Fruit fly (Drosophila melanogaster) whole organism, embryonic: ENCODE results near the gene CG8312.

Experiments used
- CG10267 ChIP-seq: fragments of 200-800 bp; sonication (Bioruptor generic); optimal IDR thresholded peaks from 2 replicates; lab custom pipeline; 2018; ENCODE audit warnings: missing biosample characterization, mild to moderate bottlenecking, missing genetic modification characterization, moderate library complexity
- CG10959 ChIP-seq: fragments of 200-800 bp; sonication (Bioruptor generic); IDR thresholded peaks from 2 replicates; pipeline ENCODE4 v1.3.6; 2022; ENCODE audit warnings: missing biosample characterization, missing genetic modification characterization
- CG12236 ChIP-seq: fragments of 200-800 bp; sonication (Bioruptor generic); optimal IDR thresholded peaks from 2 replicates; lab custom pipeline; 2016; ENCODE audit warnings: missing biosample characterization, missing genetic modification characterization
- CG12744 ChIP-seq: fragments of 200-800 bp; sonication (Bioruptor generic); optimal IDR thresholded peaks from 2 replicates; lab custom pipeline; 2016; ENCODE audit warnings: missing biosample characterization, missing genetic modification characterization
- CG13123 ChIP-seq: fragments of 200-800 bp; sonication (Bioruptor generic); optimal IDR thresholded peaks from 2 replicates; lab custom pipeline; 2016; ENCODE audit warnings: missing biosample characterization, missing genetic modification characterization
- CG13775 ChIP-seq: fragments of 200-800 bp; sonication (Bioruptor generic); optimal IDR thresholded peaks from 3 replicates; lab custom pipeline; 2017; ENCODE audit warnings: missing biosample characterization, mild to moderate bottlenecking, missing genetic modification characterization
- CG1603 ChIP-seq: fragments of 200-800 bp; sonication (Bioruptor generic); optimal IDR thresholded peaks from 2 replicates; lab custom pipeline; 2019; ENCODE audit warnings: missing biosample characterization, mild to moderate bottlenecking, missing genetic modification characterization, moderate library complexity
- CG2116 ChIP-seq: fragments of 200-800 bp; sonication (Bioruptor generic); optimal IDR thresholded peaks from 3 replicates; lab custom pipeline; 2018; ENCODE audit warnings: missing biosample characterization, mild to moderate bottlenecking, missing genetic modification characterization
- CG2129 ChIP-seq: fragments of 200-800 bp; sonication (Bioruptor generic); IDR thresholded peaks from 2 replicates; pipeline ENCODE4 v1.3.6; 2022; ENCODE audit warnings: missing biosample characterization, missing genetic modification characterization; ENCODE audit not compliant: partially characterized antibody
- CG2202 ChIP-seq: fragments of 200-800 bp; sonication (Bioruptor generic); optimal IDR thresholded peaks from 2 replicates; lab custom pipeline; 2018; ENCODE audit warnings: missing biosample characterization, mild to moderate bottlenecking, missing genetic modification characterization
- CG33213 ChIP-seq: fragments of 200-800 bp; sonication (Bioruptor generic); optimal IDR thresholded peaks from 3 replicates; lab custom pipeline; 2016; ENCODE audit warnings: missing biosample characterization, missing genetic modification characterization
- CG4404 ChIP-seq: fragments of 200-800 bp; sonication (Bioruptor generic); IDR thresholded peaks from 2 replicates; pipeline ENCODE4 v1.3.6; 2022; ENCODE audit warnings: missing biosample characterization, missing genetic modification characterization
- CG4730 ChIP-seq: fragments of 200-800 bp; sonication (Bioruptor generic); IDR thresholded peaks from 2 replicates; pipeline ENCODE4 v1.3.6; 2022; ENCODE audit warnings: missing biosample characterization, missing genetic modification characterization
- CG5180 ChIP-seq: fragments of 200-800 bp; sonication (Bioruptor generic); optimal IDR thresholded peaks from 3 replicates; lab custom pipeline; 2017; ENCODE audit warnings: missing biosample characterization, missing genetic modification characterization, mild to moderate bottlenecking, moderate library complexity, missing genetic modification reagents
- CG5245 ChIP-seq: fragments of 200-800 bp; sonication (Bioruptor generic); optimal IDR thresholded peaks from 3 replicates; lab custom pipeline; 2016; ENCODE audit warnings: missing biosample characterization, missing genetic modification characterization
- CG5953 ChIP-seq: fragments of 200-800 bp; sonication (Bioruptor generic); IDR thresholded peaks from 2 replicates; pipeline ENCODE4 v1.3.6; 2022; ENCODE audit warnings: missing biosample characterization, missing genetic modification characterization
- CG6813 ChIP-seq: fragments of 200-800 bp; sonication (Bioruptor generic); optimal IDR thresholded peaks from 2 replicates; lab custom pipeline; 2017; ENCODE audit warnings: missing biosample characterization, missing genetic modification characterization, mild to moderate bottlenecking, moderate library complexity, missing genetic modification reagents
- CG7839 ChIP-seq: fragments of 200-800 bp; sonication (Bioruptor generic); optimal IDR thresholded peaks from 3 replicates; lab custom pipeline; 2018; ENCODE audit warnings: missing biosample characterization, mild to moderate bottlenecking, missing genetic modification characterization, moderate library complexity
- Deaf1 ChIP-seq: fragments of 200-800 bp; optimal IDR thresholded peaks from 3 replicates; lab custom pipeline; 2019; ENCODE audit warnings: missing biosample characterization, mild to moderate bottlenecking, missing genetic modification characterization, moderate library complexity
- Doc3 ChIP-seq: fragments of 200-800 bp; sonication (Bioruptor generic); IDR thresholded peaks from 3 replicates; pipeline ENCODE4 v1.3.6; 2022; ENCODE audit warnings: missing biosample characterization, missing genetic modification characterization; ENCODE audit not compliant: partially characterized antibody
- Dp ChIP-seq: fragments of 200-800 bp; sonication (Bioruptor generic); optimal IDR thresholded peaks from 2 replicates; lab custom pipeline; 2018; ENCODE audit warnings: missing biosample characterization, mild to moderate bottlenecking, missing genetic modification characterization, moderate library complexity
- Eip74EF ChIP-seq, 2 experiments: fragments of 200-800 bp in 1 of 2; fragments of >200 bp in 1 of 2; sonication (Bioruptor generic) in 1 of 2; optimal IDR thresholded peaks; 2 replicates each; lab custom pipeline; 2017 to 2019; ENCODE audit warnings: missing biosample characterization in 2 of 2, missing genetic modification characterization in 2 of 2, mild to moderate bottlenecking in 1 of 2, moderate library complexity in 1 of 2
- HLH54F ChIP-seq: fragments of 200-800 bp; sonication (Bioruptor generic); optimal IDR thresholded peaks from 3 replicates; lab custom pipeline; 2016; ENCODE audit warnings: missing biosample characterization, missing genetic modification characterization
- Kr ChIP-seq: fragments of 200-800 bp; sonication (Bioruptor generic); optimal IDR thresholded peaks from 2 replicates; lab custom pipeline; 2017; ENCODE audit warnings: missing biosample characterization, mild to moderate bottlenecking, missing genetic modification characterization
- MBD-R2 ChIP-seq: fragments of 200-800 bp; sonication (Bioruptor generic); IDR thresholded peaks from 2 replicates; pipeline ENCODE4 v1.3.6; 2022; ENCODE audit warnings: missing biosample characterization, missing genetic modification characterization
- Mad ChIP-seq: fragments of 200-800 bp; sonication (Bioruptor generic); optimal IDR thresholded peaks from 2 replicates; lab custom pipeline; 2016; ENCODE audit warnings: missing biosample characterization, missing genetic modification characterization
- Max ChIP-seq: fragments of 200-800 bp; sonication (Bioruptor generic); optimal IDR thresholded peaks from 2 replicates; lab custom pipeline; 2016; ENCODE audit warnings: missing biosample characterization, mild to moderate bottlenecking, missing genetic modification characterization
- Med ChIP-seq: fragments of 200-800 bp; sonication (Bioruptor generic); peaks from one replicate; lab custom pipeline; 2016; ENCODE audit warnings: missing biosample characterization, missing genetic modification characterization, mild to moderate bottlenecking, inconsistent platforms, moderate library complexity
- Mes4 ChIP-seq: fragments of 200-800 bp; sonication (Bioruptor generic); optimal IDR thresholded peaks from 2 replicates; lab custom pipeline; 2016; ENCODE audit warnings: missing biosample characterization, missing genetic modification characterization
- Nf-YA ChIP-seq: fragments of 200-800 bp; sonication (Bioruptor generic); IDR thresholded peaks from 2 replicates; pipeline ENCODE4 v1.3.6; 2022; ENCODE audit warnings: missing biosample characterization, missing genetic modification characterization
- Poxn ChIP-seq: fragments of 200-800 bp; sonication (Bioruptor generic); IDR thresholded peaks from 2 replicates; pipeline ENCODE4 v1.3.6; 2022; ENCODE audit warnings: missing biosample characterization, missing genetic modification characterization
- Sin3A ChIP-seq: fragments of >200 bp; optimal IDR thresholded peaks from 2 replicates; lab custom pipeline; 2018
- Ssrp ChIP-seq: fragments of 200-800 bp; sonication (Bioruptor generic); optimal IDR thresholded peaks from 2 replicates; lab custom pipeline; 2018; ENCODE audit warnings: missing biosample characterization, mild to moderate bottlenecking, missing genetic modification characterization, moderate library complexity
- Xbp1 ChIP-seq: fragments of 200-800 bp; sonication (Bioruptor generic); optimal IDR thresholded peaks from 3 replicates; lab custom pipeline; 2016; ENCODE audit warnings: missing biosample characterization, mild to moderate bottlenecking, missing genetic modification characterization
- aop ChIP-seq: fragments of 200-800 bp; sonication (Bioruptor generic); IDR thresholded peaks from 2 replicates; pipeline ENCODE4 v1.3.6; 2022; ENCODE audit warnings: missing biosample characterization, missing genetic modification characterization
- corto ChIP-seq: fragments of 200-800 bp; sonication (Bioruptor generic); optimal IDR thresholded peaks from 2 replicates; lab custom pipeline; 2016; ENCODE audit warnings: missing biosample characterization, mild to moderate bottlenecking, missing genetic modification characterization, moderate library complexity
- cwo ChIP-seq: fragments of 200-800 bp; sonication (Bioruptor generic); optimal IDR thresholded peaks from 3 replicates; lab custom pipeline; 2017; ENCODE audit warnings: missing biosample characterization, missing genetic modification characterization, mild to moderate bottlenecking, moderate library complexity, missing genetic modification reagents
- dmrt11E ChIP-seq: fragments of 200-800 bp; sonication (Bioruptor generic); optimal IDR thresholded peaks from 3 replicates; lab custom pipeline; 2018; ENCODE audit warnings: missing biosample characterization, mild to moderate bottlenecking, missing genetic modification characterization, moderate library complexity
- en ChIP-seq: fragments of 200-800 bp; sonication (Bioruptor generic); optimal IDR thresholded peaks from 2 replicates; lab custom pipeline; 2016; ENCODE audit warnings: missing biosample characterization, missing genetic modification characterization
- grn ChIP-seq: fragments of 200-800 bp; sonication (Bioruptor generic); optimal IDR thresholded peaks from 3 replicates; lab custom pipeline; 2017; ENCODE audit warnings: missing biosample characterization, missing genetic modification characterization
- insv ChIP-seq, 2 experiments: fragments of 200-800 bp; sonication (Bioruptor generic); optimal IDR thresholded peaks; 3 replicates each; lab custom pipeline; 2016 to 2018; ENCODE audit warnings: missing biosample characterization in 2 of 2, missing genetic modification characterization in 2 of 2
- maf-S ChIP-seq: fragments of 200-800 bp; sonication (Bioruptor generic); optimal IDR thresholded peaks from 2 replicates; lab custom pipeline; 2016; ENCODE audit warnings: missing biosample characterization, missing genetic modification characterization
- mam ChIP-seq: fragments of 200-800 bp; sonication (Bioruptor generic); optimal IDR thresholded peaks from 3 replicates; lab custom pipeline; 2016; ENCODE audit warnings: missing biosample characterization, missing genetic modification characterization
- nmo ChIP-seq: fragments of 200-800 bp; sonication (Bioruptor generic); optimal IDR thresholded peaks from 2 replicates; lab custom pipeline; 2018; ENCODE audit warnings: missing biosample characterization, mild to moderate bottlenecking, missing genetic modification characterization, moderate library complexity
- nom ChIP-seq: fragments of 200-800 bp; sonication (Bioruptor generic); optimal IDR thresholded peaks from 2 replicates; lab custom pipeline; 2017; ENCODE audit warnings: missing biosample characterization, missing genetic modification characterization, mild to moderate bottlenecking, moderate library complexity, missing genetic modification reagents
- onecut ChIP-seq: fragments of 200-800 bp; sonication (Bioruptor generic); IDR thresholded peaks from 2 replicates; pipeline ENCODE4 v1.3.6; 2022; ENCODE audit warnings: missing biosample characterization, missing genetic modification characterization
- sc ChIP-seq, 3 experiments: fragments of >200 bp in 2 of 3; fragments of 200-800 bp in 1 of 3; sonication (Bioruptor generic) in 1 of 3; optimal IDR thresholded peaks; 2 replicates in 2 of 3; 3 replicates in 1 of 3; lab custom pipeline; 2017; ENCODE audit warnings: mild to moderate bottlenecking in 1 of 3, missing biosample characterization in 1 of 3, missing genetic modification characterization in 1 of 3, missing genetic modification reagents in 1 of 3
- sna ChIP-seq: fragments of 200-800 bp; sonication (Bioruptor generic); IDR thresholded peaks from 2 replicates; pipeline ENCODE4 v1.3.6; 2022; ENCODE audit warnings: missing biosample characterization, missing genetic modification characterization; ENCODE audit not compliant: partially characterized antibody

The CG8312 gene

dm6 chr3R:9563240-9563992 is 27.7 kb upstream of the CG8312 start, which contains the start of the genes CG9393 and Vps45 (continued):
- TF ChIP-seq Deaf1 (no peak), sna (GFP tag; lab: Robert Waterston, UW) (peak; percentile 90), Ssrp (peak; percentile 47), CG5245 (GFP tag; lab: Kevin White, UChicago) (peak; percentile 10), Sin3A (lab: Kevin White, UChicago) (peak; percentile 96), CG12744 (GFP tag; lab: Kevin White, UChicago) (peak; percentile 50), Kr (no peak), CG5180 (GFP tag; lab: Kevin White, UChicago) (no peak), Poxn (GFP tag; lab: Robert Waterston, UW) (no peak), CG5953 (GFP tag; lab: Robert Waterston, UW) (no peak), Max (GFP tag; lab: Kevin White, UChicago) (peak; percentile 80), CG13775 (GFP tag; lab: Kevin White, UChicago) (peak; percentile 68), Med (GFP tag; lab: Kevin White, UChicago) (peak; percentile 90), insv (GFP tag; optimal IDR thresholded peaks at IDR 0.05; lab: Kevin White, UChicago) (peak in 1 of 2 experiments; percentile 44), CG12236 (GFP tag; lab: Kevin White, UChicago) (no peak), mam (peak; percentile 79), CG2116 (peak; percentile 95), CG10959 (no peak), maf-S (GFP tag; lab: Kevin White, UChicago) (peak; percentile 59), sc (optimal IDR thresholded peaks at IDR 0.05; lab: Kevin White, UChicago) (no peak), sc (GFP tag; optimal IDR thresholded peaks at IDR 0.05; lab: Kevin White, UChicago) (no peak), nom (GFP tag; lab: Kevin White, UChicago) (no peak), Xbp1 (GFP tag; lab: Kevin White, UChicago) (peak; percentile 71), aop (GFP tag; lab: Robert Waterston, UW) (no peak), MBD-R2 (GFP tag; lab: Robert Waterston, UW) (peak; percentile 73), onecut (GFP tag; lab: Robert Waterston, UW) (0 out of 2 replicates have a peak, but pooled peaks have one; percentile 18), CG2202 (tag; lab: Kevin White, UChicago) (no peak), CG6813 (GFP tag; lab: Kevin White, UChicago) (no peak), Eip74EF (GFP tag; optimal IDR thresholded peaks at IDR 0.05; lab: Kevin White, UChicago) (no peak), HLH54F (GFP tag; lab: Kevin White, UChicago) (peak; percentile 78), CG2129 (peak; percentile 75), nmo (GFP tag; lab: Kevin White, UChicago) (peak; percentile 86), en (GFP tag; lab: Kevin White, UChicago) (no peak), CG7839 (tag; lab: Kevin White, UChicago) (no peak), cwo (GFP tag; lab: Kevin White, UChicago) (peak; percentile 8), dmrt11E (tag; lab: Kevin White, UChicago) (peak; percentile 59), corto (GFP tag; lab: Kevin White, UChicago) (no peak), CG10267 (tag; lab: Kevin White, UChicago) (peak; percentile 65), CG13123 (peak; percentile 52), CG4730 (GFP tag; lab: Robert Waterston, UW) (0 out of 2 replicates have a peak, but pooled peaks have one; percentile 34), Doc3 (peak; percentile 90), Mes4 (peak; percentile 2), Mad (peak; percentile 72), Dp (GFP tag; lab: Kevin White, UChicago) (peak; percentile 41), CG33213 (peak; percentile 12), grn (peak; percentile 84), CG1603 (tag; lab: Kevin White, UChicago) (no peak), Nf-YA (GFP tag; lab: Robert Waterston, UW) (no peak), CG4404 (GFP tag; lab: Robert Waterston, UW) (no peak; the same call in none of the 2 replicates)
